Worm (Caenorhabditis elegans): Measurements from ENCODE around the gene T12A7.2.

Gene T12A7.2

ce11 chrIV:11760700-11761459, at the start of gene T12A7.2:
TSS of gene T12A7.2 (minus strand) at chrIV:11761111.
- TF ChIP-seq him-1 (tag; optimal IDR thresholded peaks at IDR 0.05) (no peak), dao-5 (tag; optimal IDR thresholded peaks at IDR 0.05) (no peak), W03F9.2 (tag; optimal IDR thresholded peaks at IDR 0.05) (no peak)

- TF ChIP-seq dao-5 (tag; optimal IDR thresholded peaks at IDR 0.05) (no peak), him-1 (tag; optimal IDR thresholded peaks at IDR 0.05) (peak; percentile 78), W03F9.2 (tag; optimal IDR thresholded peaks at IDR 0.05) (no peak)
Observed at ce11 chrIV:11809708-11810114, 48.8 kb upstream of the T12A7.2 start.

ce11 chrIV:11809047-11809446, 48.1 kb upstream of the T12A7.2 start:
- TF ChIP-seq W03F9.2 (tag; optimal IDR thresholded peaks at IDR 0.05) (no peak), him-1 (tag; optimal IDR thresholded peaks at IDR 0.05) (no peak), dao-5 (tag; optimal IDR thresholded peaks at IDR 0.05) (no peak)

- TF ChIP-seq W03F9.2 (tag; optimal IDR thresholded peaks at IDR 0.05), result no peak
- TF ChIP-seq him-1 (tag; optimal IDR thresholded peaks at IDR 0.05), result no peak
- no peak for TF ChIP-seq dao-5 (tag; optimal IDR thresholded peaks at IDR 0.05)
Observed at ce11 chrIV:11804053-11804452, 43.1 kb upstream of the T12A7.2 start, which contains the start of gene H01G02.1. TSS of gene H01G02.1 (minus strand) at chrIV:11804153.

- TF ChIP-seq W03F9.2 (tag; optimal IDR thresholded peaks at IDR 0.05) (no peak), dao-5 (tag; optimal IDR thresholded peaks at IDR 0.05) (no peak), him-1 (tag; optimal IDR thresholded peaks at IDR 0.05) (no peak)
Observed at ce11 chrIV:11803044-11803443, 42.1 kb upstream of the T12A7.2 start, which contains the start of gene H01G02.4. TSS of gene H01G02.4 (minus strand) at chrIV:11803144.

ce11 chrIV:11801078-11801477, 40.2 kb upstream of the T12A7.2 start, which contains the start of gene dyf-18:
TSS of gene dyf-18 (minus strand) at chrIV:11801178.
- TF ChIP-seq him-1 (tag; optimal IDR thresholded peaks at IDR 0.05), result no peak
- no peak for TF ChIP-seq dao-5 (tag; optimal IDR thresholded peaks at IDR 0.05)
- TF ChIP-seq W03F9.2 (tag; optimal IDR thresholded peaks at IDR 0.05), result no peak

ce11 chrIV:11799240-11799639, 38.3 kb upstream of the T12A7.2 start:
- TF ChIP-seq dao-5 (tag; optimal IDR thresholded peaks at IDR 0.05) (no peak), W03F9.2 (tag; optimal IDR thresholded peaks at IDR 0.05) (no peak), him-1 (tag; optimal IDR thresholded peaks at IDR 0.05) (no peak)

- no peak for TF ChIP-seq W03F9.2 (tag; optimal IDR thresholded peaks at IDR 0.05)
- no peak for TF ChIP-seq him-1 (tag; optimal IDR thresholded peaks at IDR 0.05)
- TF ChIP-seq dao-5 (tag; optimal IDR thresholded peaks at IDR 0.05), result no peak
Observed at ce11 chrIV:11796818-11797217, 35.9 kb upstream of the T12A7.2 start.

- no peak for TF ChIP-seq W03F9.2 (tag; optimal IDR thresholded peaks at IDR 0.05)
- TF ChIP-seq dao-5 (tag; optimal IDR thresholded peaks at IDR 0.05), result no peak
- TF ChIP-seq him-1 (tag; optimal IDR thresholded peaks at IDR 0.05), result no peak
Observed at ce11 chrIV:11795964-11796363, 35.1 kb upstream of the T12A7.2 start.

ce11 chrIV:11793170-11793569, 32.3 kb upstream of the T12A7.2 start:
- TF ChIP-seq him-1 (tag; optimal IDR thresholded peaks at IDR 0.05) (peak; percentile 46), W03F9.2 (tag; optimal IDR thresholded peaks at IDR 0.05) (no peak)

- TF ChIP-seq dao-5 (tag; optimal IDR thresholded peaks at IDR 0.05) (no peak), him-1 (tag; optimal IDR thresholded peaks at IDR 0.05) (no peak), W03F9.2 (tag; optimal IDR thresholded peaks at IDR 0.05) (no peak)
Observed at ce11 chrIV:11792495-11792894, 31.6 kb upstream of the T12A7.2 start, which contains the start of gene H01G02.3. TSS of gene H01G02.3 (minus strand) at chrIV:11792595.

- TF ChIP-seq dao-5 (tag; optimal IDR thresholded peaks at IDR 0.05) (no peak), him-1 (tag; optimal IDR thresholded peaks at IDR 0.05) (no peak), W03F9.2 (tag; optimal IDR thresholded peaks at IDR 0.05) (no peak)
Observed at ce11 chrIV:11788383-11788963, 27.6 kb upstream of the T12A7.2 start.

ce11 chrIV:11787793-11788192, 26.9 kb upstream of the T12A7.2 start:
- TF ChIP-seq W03F9.2 (tag; optimal IDR thresholded peaks at IDR 0.05) (no peak), dao-5 (tag; optimal IDR thresholded peaks at IDR 0.05) (no peak), him-1 (tag; optimal IDR thresholded peaks at IDR 0.05) (no peak)

ce11 chrIV:11785064-11785840, 24.3 kb upstream of the T12A7.2 start:
- no peak for TF ChIP-seq dao-5 (tag; optimal IDR thresholded peaks at IDR 0.05)
- peak; percentile 67 for TF ChIP-seq him-1 (tag; optimal IDR thresholded peaks at IDR 0.05)

Measured in whole organism, L4/young adult.